Fruit fly (Drosophila melanogaster) whole organism, embryonic: ENCODE results near the gene Fer3.

Source experiments
- B-H2 ChIP-seq: fragments of 200-800 bp; sonication (Bioruptor generic); optimal IDR thresholded peaks from 2 replicates; lab custom pipeline; 2018; ENCODE audit warnings: missing biosample characterization, mild to moderate bottlenecking, missing genetic modification characterization
- CG11504 ChIP-seq: fragments of 200-800 bp; sonication (Bioruptor generic); optimal IDR thresholded peaks from 3 replicates; lab custom pipeline; 2019; ENCODE audit warnings: missing biosample characterization, mild to moderate bottlenecking, missing genetic modification characterization, moderate library complexity
- CG12219 ChIP-seq: fragments of 200-800 bp; sonication (Bioruptor generic); optimal IDR thresholded peaks from 3 replicates; lab custom pipeline; 2018; ENCODE audit warnings: missing biosample characterization, mild to moderate bottlenecking, missing genetic modification characterization
- CG13123 ChIP-seq: fragments of 200-800 bp; sonication (Bioruptor generic); optimal IDR thresholded peaks from 2 replicates; lab custom pipeline; 2016; ENCODE audit warnings: missing biosample characterization, missing genetic modification characterization
- CG14014 ChIP-seq: fragments of 200-800 bp; sonication (Bioruptor generic); IDR thresholded peaks from 2 replicates; pipeline ENCODE4 v1.3.6; 2022; ENCODE audit warnings: missing biosample characterization, missing genetic modification characterization
- CG1603 ChIP-seq: fragments of 200-800 bp; sonication (Bioruptor generic); optimal IDR thresholded peaks from 2 replicates; lab custom pipeline; 2019; ENCODE audit warnings: missing biosample characterization, mild to moderate bottlenecking, missing genetic modification characterization, moderate library complexity
- CG1647 ChIP-seq: fragments of 200-800 bp; sonication (Bioruptor generic); optimal IDR thresholded peaks from 3 replicates; lab custom pipeline; 2016; ENCODE audit warnings: missing biosample characterization, missing genetic modification characterization
- CG17568 ChIP-seq: fragments of 200-800 bp; sonication (Bioruptor generic); optimal IDR thresholded peaks from 2 replicates; lab custom pipeline; 2018; ENCODE audit warnings: missing biosample characterization, mild to moderate bottlenecking, missing genetic modification characterization, moderate library complexity
- CG18011 ChIP-seq: fragments of 200-800 bp; sonication (Bioruptor generic); optimal IDR thresholded peaks from 2 replicates; lab custom pipeline; 2017; ENCODE audit warnings: missing biosample characterization, missing genetic modification characterization, mild to moderate bottlenecking, moderate library complexity, missing genotype
- CG2202 ChIP-seq: fragments of 200-800 bp; sonication (Bioruptor generic); optimal IDR thresholded peaks from 2 replicates; lab custom pipeline; 2018; ENCODE audit warnings: missing biosample characterization, mild to moderate bottlenecking, missing genetic modification characterization
- CG34224 ChIP-seq: fragments of 200-800 bp; sonication (Bioruptor generic); IDR thresholded peaks from 3 replicates; pipeline ENCODE4 v1.3.6; 2022; ENCODE audit warnings: missing biosample characterization, missing genetic modification characterization; ENCODE audit not compliant: partially characterized antibody
- CG4424 ChIP-seq: fragments of 200-800 bp; sonication (Bioruptor generic); optimal IDR thresholded peaks from 3 replicates; lab custom pipeline; 2016; ENCODE audit warnings: missing biosample characterization, missing genetic modification characterization
- CG4617 ChIP-seq: fragments of 200-800 bp; sonication (Bioruptor generic); optimal IDR thresholded peaks from 3 replicates; lab custom pipeline; 2016; ENCODE audit warnings: missing biosample characterization, missing genetic modification characterization, borderline replicate concordance
- CG4820 ChIP-seq: fragments of 200-800 bp; sonication (Bioruptor generic); optimal IDR thresholded peaks from 3 replicates; lab custom pipeline; 2016; ENCODE audit warnings: missing biosample characterization, missing genetic modification characterization
- CG5180 ChIP-seq: fragments of 200-800 bp; sonication (Bioruptor generic); optimal IDR thresholded peaks from 3 replicates; lab custom pipeline; 2017; ENCODE audit warnings: missing biosample characterization, missing genetic modification characterization, mild to moderate bottlenecking, moderate library complexity, missing genetic modification reagents
- CG6791 ChIP-seq: fragments of 200-800 bp; sonication (Bioruptor generic); IDR thresholded peaks from 3 replicates; pipeline ENCODE4 v1.3.6; 2022; ENCODE audit warnings: missing biosample characterization, missing genetic modification characterization; ENCODE audit not compliant: partially characterized antibody
- Camta ChIP-seq: fragments of 200-800 bp; sonication (Bioruptor generic); optimal IDR thresholded peaks from 2 replicates; lab custom pipeline; 2016; ENCODE audit warnings: missing biosample characterization, missing genetic modification characterization
- Chrac-16 ChIP-seq: fragments of 200-800 bp; sonication (Bioruptor generic); optimal IDR thresholded peaks from 3 replicates; lab custom pipeline; 2016; ENCODE audit warnings: missing biosample characterization, missing genetic modification characterization
- Dp ChIP-seq: fragments of 200-800 bp; sonication (Bioruptor generic); optimal IDR thresholded peaks from 2 replicates; lab custom pipeline; 2018; ENCODE audit warnings: missing biosample characterization, mild to moderate bottlenecking, missing genetic modification characterization, moderate library complexity
- Dref ChIP-seq: fragments of 200-800 bp; sonication (Bioruptor generic); IDR thresholded peaks from 2 replicates; pipeline ENCODE4 v1.3.6; 2022; ENCODE audit warnings: missing biosample characterization, missing genetic modification characterization
- E2f2 ChIP-seq: fragments of 200-800 bp; sonication (Bioruptor generic); IDR thresholded peaks from 2 replicates; pipeline ENCODE4 v1.3.6; 2022; ENCODE audit warnings: missing biosample characterization, missing genetic modification characterization
- HLHmδ ChIP-seq: fragments of 200-800 bp; sonication (Bioruptor generic); optimal IDR thresholded peaks from 2 replicates; lab custom pipeline; 2018; ENCODE audit warnings: missing biosample characterization, mild to moderate bottlenecking, missing genetic modification characterization, moderate library complexity
- HmgZ ChIP-seq: fragments of 200-800 bp; sonication (Bioruptor generic); optimal IDR thresholded peaks from 2 replicates; lab custom pipeline; 2018; ENCODE audit warnings: missing biosample characterization, mild to moderate bottlenecking, missing genetic modification characterization
- Hr39 ChIP-seq: fragments of >200 bp; optimal IDR thresholded peaks from 2 replicates; lab custom pipeline; 2017
- Scr ChIP-seq: fragments of 200-800 bp; sonication (Bioruptor generic); IDR thresholded peaks from 2 replicates; pipeline ENCODE4 v1.3.6; 2022; ENCODE audit warnings: missing biosample characterization, missing genetic modification characterization; ENCODE audit not compliant: partially characterized antibody
- Sox100B ChIP-seq: fragments of 200-800 bp; sonication (Bioruptor generic); optimal IDR thresholded peaks from 3 replicates; lab custom pipeline; 2018; ENCODE audit warnings: missing biosample characterization, mild to moderate bottlenecking, missing genetic modification characterization
- Ssrp ChIP-seq: fragments of 200-800 bp; sonication (Bioruptor generic); optimal IDR thresholded peaks from 2 replicates; lab custom pipeline; 2018; ENCODE audit warnings: missing biosample characterization, mild to moderate bottlenecking, missing genetic modification characterization, moderate library complexity
- ac ChIP-seq: fragments of 200-800 bp; sonication (Bioruptor generic); optimal IDR thresholded peaks from 3 replicates; lab custom pipeline; 2017; ENCODE audit warnings: missing biosample characterization, mild to moderate bottlenecking, missing genetic modification characterization
- ara ChIP-seq: fragments of 200-800 bp; sonication (Bioruptor generic); IDR thresholded peaks from 2 replicates; pipeline ENCODE4 v1.3.6; 2022; ENCODE audit warnings: missing biosample characterization, missing genetic modification characterization
- az2 ChIP-seq: fragments of 200-800 bp; sonication (Bioruptor generic); optimal IDR thresholded peaks from 3 replicates; lab custom pipeline; 2016; ENCODE audit warnings: missing biosample characterization, missing genetic modification characterization
- dmrt99B ChIP-seq: fragments of 200-800 bp; sonication (Bioruptor generic); optimal IDR thresholded peaks from 2 replicates; lab custom pipeline; 2018; ENCODE audit warnings: missing biosample characterization, mild to moderate bottlenecking, missing genetic modification characterization, moderate library complexity
- ewg ChIP-seq: fragments of 200-800 bp; sonication (Bioruptor generic); optimal IDR thresholded peaks from 3 replicates; lab custom pipeline; 2017; ENCODE audit warnings: mild to moderate bottlenecking, missing biosample characterization, missing genetic modification reagents, missing genetic modification characterization
- eyg ChIP-seq: fragments of 200-800 bp; sonication (Bioruptor generic); optimal IDR thresholded peaks from 3 replicates; lab custom pipeline; 2016; ENCODE audit warnings: missing biosample characterization, missing genetic modification characterization
- fd64A ChIP-seq: fragments of 200-800 bp; sonication (Bioruptor generic); optimal IDR thresholded peaks from 3 replicates; lab custom pipeline; 2018; ENCODE audit warnings: missing biosample characterization, mild to moderate bottlenecking, missing genetic modification characterization
- gem ChIP-seq: fragments of 200-800 bp; sonication (Bioruptor generic); optimal IDR thresholded peaks from 2 replicates; lab custom pipeline; 2019; ENCODE audit warnings: missing biosample characterization, mild to moderate bottlenecking, missing genetic modification characterization, moderate library complexity
- insv ChIP-seq, 2 experiments: fragments of 200-800 bp; sonication (Bioruptor generic); optimal IDR thresholded peaks; 3 replicates each; lab custom pipeline; 2016 to 2018; ENCODE audit warnings: missing biosample characterization in 2 of 2, missing genetic modification characterization in 2 of 2
- peb ChIP-seq: fragments of 200-800 bp; sonication (Bioruptor generic); IDR thresholded peaks from 2 replicates; pipeline ENCODE4 v1.3.6; 2022; ENCODE audit warnings: missing biosample characterization, missing genetic modification characterization
- repo ChIP-seq: fragments of 200-800 bp; sonication (Bioruptor generic); optimal IDR thresholded peaks from 2 replicates; lab custom pipeline; 2016; ENCODE audit warnings: missing biosample characterization, missing genetic modification characterization
- row ChIP-seq: fragments of 200-800 bp; sonication (Bioruptor generic); IDR thresholded peaks from 3 replicates; pipeline ENCODE4 v1.3.6; 2022; ENCODE audit warnings: missing biosample characterization, missing genetic modification characterization
- sens-2 ChIP-seq: fragments of 200-800 bp; sonication (Bioruptor generic); IDR thresholded peaks from 2 replicates; pipeline ENCODE4 v1.3.6; 2022; ENCODE audit warnings: missing biosample characterization, missing genetic modification characterization
- sima ChIP-seq: fragments of 200-800 bp; sonication (Bioruptor generic); optimal IDR thresholded peaks from 2 replicates; lab custom pipeline; 2016; ENCODE audit warnings: missing biosample characterization, missing genetic modification characterization
- sisA ChIP-seq: fragments of 200-800 bp; sonication (Bioruptor generic); IDR thresholded peaks from 2 replicates; pipeline ENCODE4 v1.3.6; 2022; ENCODE audit warnings: missing biosample characterization, missing genetic modification characterization
- slou ChIP-seq: fragments of 200-800 bp; sonication (Bioruptor generic); optimal IDR thresholded peaks from 3 replicates; lab custom pipeline; 2016; ENCODE audit warnings: missing biosample characterization, missing genetic modification characterization
- tap ChIP-seq: fragments of 200-800 bp; optimal IDR thresholded peaks from 3 replicates; lab custom pipeline; 2019; ENCODE audit warnings: missing biosample characterization, mild to moderate bottlenecking, missing genetic modification characterization, moderate library complexity
- trem ChIP-seq: fragments of 200-800 bp; optimal IDR thresholded peaks from 3 replicates; lab custom pipeline; 2019; ENCODE audit warnings: missing biosample characterization, mild to moderate bottlenecking, missing genetic modification characterization, moderate library complexity
- usp ChIP-seq: fragments of >200 bp; optimal IDR thresholded peaks from 2 replicates; lab custom pipeline; 2017; ENCODE audit warnings: missing biosample characterization, missing genetic modification characterization
- vnd ChIP-seq: fragments of 200-800 bp; sonication (Bioruptor generic); IDR thresholded peaks from 3 replicates; pipeline ENCODE4 v1.3.6; 2022; ENCODE audit warnings: missing biosample characterization, missing genetic modification characterization; ENCODE audit not compliant: partially characterized antibody
- wdn ChIP-seq: fragments of 200-800 bp; sonication (Bioruptor generic); IDR thresholded peaks from 2 replicates; pipeline ENCODE4 v1.3.6; 2022; ENCODE audit warnings: missing biosample characterization, missing genetic modification characterization
- zfh2 ChIP-seq: fragments of 200-800 bp; sonication (Bioruptor generic); optimal IDR thresholded peaks from 2 replicates; lab custom pipeline; 2016; ENCODE audit warnings: missing biosample characterization, missing genetic modification characterization

Gene Fer3

DNA sequence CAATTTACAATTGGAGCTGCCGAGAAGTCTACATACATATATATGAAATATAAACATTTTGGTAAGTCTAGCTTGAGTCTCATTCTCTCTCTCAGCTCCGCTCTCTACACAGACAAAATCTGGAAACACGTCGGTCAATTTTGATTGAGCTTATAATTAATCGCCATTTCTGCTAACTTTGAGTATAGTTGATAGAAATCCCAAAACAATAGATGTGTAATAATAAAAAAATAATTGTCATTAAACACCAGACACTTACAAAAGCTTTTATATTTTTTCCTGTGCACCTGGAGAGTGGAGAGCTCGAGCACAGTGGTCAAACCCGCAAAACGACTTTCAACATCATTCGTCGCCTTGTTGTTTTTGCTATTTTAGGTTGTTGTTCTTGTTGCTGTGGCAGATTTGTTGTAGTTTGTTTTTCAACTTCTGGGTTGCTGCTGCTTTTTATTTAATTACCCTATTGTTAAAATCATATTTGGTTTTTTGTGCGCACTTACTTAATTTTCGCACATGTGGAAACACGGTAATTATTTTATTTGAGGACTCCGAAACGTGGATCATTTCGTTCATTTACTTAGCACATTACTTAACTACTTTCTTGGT lies 37.4 kb downstream of the Fer3 start (continued):
- TF ChIP-seq sisA (GFP tag; lab: Robert Waterston, UW) (peak; percentile 96), wdn (GFP tag; lab: Robert Waterston, UW) (peak; percentile 97), ara (GFP tag; lab: Robert Waterston, UW) (peak; percentile 95), Chrac-16 (GFP tag; lab: Kevin White, UChicago) (peak; percentile 96), Ssrp (peak; percentile 94), HLHmδ (GFP tag; lab: Kevin White, UChicago) (no peak), E2f2 (GFP tag; lab: Robert Waterston, UW) (peak; percentile 83), Sox100B (GFP tag; lab: Kevin White, UChicago) (peak; percentile 92), CG12219 (GFP tag; lab: Kevin White, UChicago) (peak; percentile 96), CG18011 (GFP tag; lab: Kevin White, UChicago) (peak; percentile 86), CG1603 (tag; lab: Kevin White, UChicago) (peak; percentile 95), az2 (GFP tag; lab: Kevin White, UChicago) (peak; percentile 96), gem (tag; lab: Kevin White, UChicago) (peak; percentile 98), Scr (GFP tag; lab: Robert Waterston, UW) (no peak), CG1647 (GFP tag; lab: Kevin White, UChicago) (peak; percentile 96), row (peak; percentile 97), Dp (peak; percentile 6), CG2202 (tag; lab: Kevin White, UChicago) (peak; percentile 90), usp (GFP tag; lab: Kevin White, UChicago) (no peak), CG4820 (peak; percentile 83), B-H2 (GFP tag; lab: Kevin White, UChicago) (peak; percentile 71)

DNA sequence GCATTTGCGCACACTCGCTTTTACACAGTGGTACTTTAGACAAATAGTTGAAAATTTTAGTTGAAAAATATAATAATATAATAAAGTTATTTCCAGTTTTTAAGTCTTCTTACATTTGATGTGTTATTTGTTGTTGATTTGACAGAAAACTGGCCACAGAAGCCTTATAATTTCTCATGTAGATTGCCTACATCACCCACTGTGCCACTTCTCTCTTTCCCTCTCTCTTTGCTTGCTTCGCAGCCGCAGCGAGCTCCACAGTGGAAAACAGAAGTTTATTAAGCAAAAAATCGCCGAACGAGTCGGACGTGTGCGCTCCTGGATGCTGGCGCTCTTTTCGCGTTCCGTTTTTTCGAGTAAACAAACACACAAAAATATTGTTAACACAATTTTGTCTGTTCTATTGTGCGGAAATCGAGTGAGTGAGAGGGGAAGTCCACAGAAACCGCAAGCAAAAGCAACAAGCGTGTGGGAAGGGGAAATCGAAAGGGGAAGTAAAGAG lies 38.2 kb downstream of the Fer3 start, which contains the start of gene CG42327:
Gene CG42327, plus strand, starts transcription at position 277 of the 502 bp plus-strand sequence.
- TF ChIP-seq insv (GFP tag; optimal IDR thresholded peaks at IDR 0.05; lab: Kevin White, UChicago) (peak in 1 of 2 experiments; percentile 44), CG4820 (peak; percentile 92), tap (tag; lab: Kevin White, UChicago) (peak; percentile 93), zfh2 (GFP tag; lab: Kevin White, UChicago) (peak; percentile 20), CG13123 (peak; percentile 90), sima (GFP tag; lab: Kevin White, UChicago) (peak; percentile 16), slou (GFP tag; lab: Kevin White, UChicago) (peak; percentile 79), CG17568 (GFP tag; lab: Kevin White, UChicago) (peak; percentile 92), fd64A (GFP tag; lab: Kevin White, UChicago) (peak; percentile 68), CG5180 (GFP tag; lab: Kevin White, UChicago) (peak; percentile 75), dmrt99B (tag; lab: Kevin White, UChicago) (peak; percentile 96), HmgZ (peak; percentile 81), Dref (GFP tag; lab: Robert Waterston, UW) (no peak), CG11504 (peak; percentile 94), peb (GFP tag; lab: Robert Waterston, UW) (peak; percentile 93), trem (peak; percentile 91), repo (GFP tag; lab: Kevin White, UChicago) (peak; percentile 83), az2 (GFP tag; lab: Kevin White, UChicago) (peak; percentile 96), CG4424 (peak; percentile 95), CG14014 (GFP tag; lab: Robert Waterston, UW) (peak; percentile 90), sens-2 (GFP tag; lab: Robert Waterston, UW) (peak; percentile 90), CG34224 (GFP tag; lab: Robert Waterston, UW) (no peak), ewg (GFP tag; lab: Kevin White, UChicago) (peak; percentile 98), ac (peak; percentile 90), CG4617 (GFP tag; lab: Kevin White, UChicago) (peak; percentile 77), CG6791 (GFP tag; lab: Robert Waterston, UW) (peak; percentile 48; the same call in 1 of the 3 replicates), Camta (GFP tag; lab: Kevin White, UChicago) (peak; percentile 87), Hr39 (no peak), vnd (GFP tag; lab: Robert Waterston, UW) (no peak), eyg (GFP tag; lab: Kevin White, UChicago) (peak; percentile 56)
